Worm (Caenorhabditis elegans) whole organism, mixed stage, embryonic: ENCODE measurements around the gene tbck-1.

ENCODE experiments used
- ces-1 ChIP-seq: fragments of 150-350 bp; optimal IDR thresholded peaks from 2 replicates; lab custom pipeline; 2014; ENCODE audit warnings: missing biosample characterization, missing genetic modification reagents, missing genetic modification characterization
- lsy-2 ChIP-seq: fragments of 150-350 bp; optimal IDR thresholded peaks from 2 replicates; lab custom pipeline; 2014; ENCODE audit warnings: missing biosample characterization, missing genetic modification characterization
- nhr-28 ChIP-seq: fragments of 150-350 bp; optimal IDR thresholded peaks from 2 replicates; lab custom pipeline; 2014; ENCODE audit warnings: missing biosample characterization, missing genetic modification characterization
- unc-62 ChIP-seq: fragments of 150-350 bp; optimal IDR thresholded peaks from 2 replicates; lab custom pipeline; 2014; ENCODE audit warnings: missing biosample characterization, missing genetic modification reagents, missing genetic modification characterization
- ztf-11 ChIP-seq: fragments of 150-350 bp; optimal IDR thresholded peaks from 2 replicates; lab custom pipeline; 2014; ENCODE audit warnings: missing biosample characterization, missing genetic modification characterization

- TF ChIP-seq lsy-2 (tag; lab: Kevin White, UChicago), result no peak
- no peak for TF ChIP-seq unc-62 (GFP tag; lab: Kevin White, UChicago)
- TF ChIP-seq nhr-28 (tag; lab: Kevin White, UChicago), result no peak
- no peak for TF ChIP-seq ces-1 (GFP tag; lab: Kevin White, UChicago)
- TF ChIP-seq ztf-11, result no peak
Measured at ce11 chrII:4795461-4795860, 32.9 kb upstream of the tbck-1 start, which contains the start of gene C33F10.4.
